Worm (Caenorhabditis elegans): ENCODE measurements around the gene F35E12.10.
A peak's percentile ranks its signal among the peaks of the same experiment; 100 is the strongest.

F35E12.10 gene

ce11 chrV:13763723-13764122, 15.2 kb upstream of the F35E12.10 start:
- TF ChIP-seq mep-1 (tag; optimal IDR thresholded peaks at IDR 0.05) (no peak), nhr-11 (tag; optimal IDR thresholded peaks at IDR 0.05) (peak; percentile 56)

DNA sequence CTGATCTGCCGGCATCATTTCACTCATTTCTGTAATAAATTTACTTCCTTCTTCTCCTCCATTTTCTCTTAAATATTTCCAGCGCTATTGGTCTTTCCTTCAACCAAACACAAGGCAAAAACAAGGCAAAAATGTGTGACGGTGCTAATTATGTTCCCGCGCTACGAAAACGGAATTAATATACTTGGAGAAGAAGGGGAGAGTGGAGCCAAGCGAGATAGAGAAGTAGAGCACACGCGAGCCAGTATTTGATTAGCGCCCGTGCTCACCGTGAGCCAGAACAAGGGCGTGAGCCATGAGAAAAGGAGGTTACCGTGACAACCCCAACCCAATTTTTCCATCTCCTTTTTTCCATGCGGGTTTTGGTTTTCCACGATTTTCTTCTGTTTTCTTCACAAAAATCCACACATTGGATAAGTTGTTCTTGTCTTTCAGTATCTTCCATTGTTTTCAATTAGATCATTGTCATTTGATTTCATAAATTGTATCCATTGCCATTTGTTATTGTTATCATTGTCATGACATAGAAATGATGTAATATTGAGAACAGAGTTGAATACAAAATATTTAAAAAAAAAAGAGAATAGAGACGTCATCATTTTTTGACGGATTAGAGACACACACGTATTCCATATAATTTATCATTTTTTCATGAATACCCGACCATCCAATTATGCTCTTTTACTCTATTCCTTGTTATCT, 14.0 kb upstream of the F35E12.10 start, which contains the start of gene F20G2.6:
F20G2.6 (plus strand) TSS at position 652 of the 702 bp plus-strand sequence.
- TF ChIP-seq arid-1 (GFP tag; conservative IDR thresholded peaks at IDR 0.05) = no peak
- TF ChIP-seq daf-12 (tag; optimal IDR thresholded peaks at IDR 0.05) = no peak
- TF ChIP-seq ces-1 (GFP tag; optimal IDR thresholded peaks at IDR 0.05) = no peak
- no peak for TF ChIP-seq unc-130 (GFP tag; optimal IDR thresholded peaks at IDR 0.05)
- no peak for TF ChIP-seq nhr-237 (tag; optimal IDR thresholded peaks at IDR 0.05)
- TF ChIP-seq nhr-77 (tag; optimal IDR thresholded peaks at IDR 0.05) = no peak
- no peak for TF ChIP-seq lim-7 (GFP tag; IDR thresholded peaks at IDR 0.05)
- TF ChIP-seq saeg-2 (GFP tag; IDR thresholded peaks at IDR 0.05) = no peak
- TF ChIP-seq R02D3.7 (tag; optimal IDR thresholded peaks at IDR 0.05) = no peak
- no peak for TF ChIP-seq egl-43 (GFP tag; IDR thresholded peaks at IDR 0.05)
- no peak for TF ChIP-seq F49E8.2 (tag; optimal IDR thresholded peaks at IDR 0.05; ENCODE audit: borderline replicate concordance)
- TF ChIP-seq mxl-2 (GFP tag; conservative IDR thresholded peaks at IDR 0.05) = no peak
- TF ChIP-seq nhr-76 (tag; optimal IDR thresholded peaks at IDR 0.05) = no peak
- no peak for TF ChIP-seq F37D6.2 (tag; optimal IDR thresholded peaks at IDR 0.05)
- TF ChIP-seq nhr-11 (tag; optimal IDR thresholded peaks at IDR 0.05) = no peak
- TF ChIP-seq snpc-1.2 (GFP tag; IDR thresholded peaks at IDR 0.05) = no peak
- no peak for TF ChIP-seq ceh-44 (GFP tag; IDR thresholded peaks at IDR 0.05)
- no peak for TF ChIP-seq Y48G9A.11 (GFP tag; IDR thresholded peaks at IDR 0.05)
- TF ChIP-seq skn-1 (tag; optimal IDR thresholded peaks at IDR 0.05) = no peak
- no peak for TF ChIP-seq pqm-1 (tag; optimal IDR thresholded peaks at IDR 0.05)

DNA sequence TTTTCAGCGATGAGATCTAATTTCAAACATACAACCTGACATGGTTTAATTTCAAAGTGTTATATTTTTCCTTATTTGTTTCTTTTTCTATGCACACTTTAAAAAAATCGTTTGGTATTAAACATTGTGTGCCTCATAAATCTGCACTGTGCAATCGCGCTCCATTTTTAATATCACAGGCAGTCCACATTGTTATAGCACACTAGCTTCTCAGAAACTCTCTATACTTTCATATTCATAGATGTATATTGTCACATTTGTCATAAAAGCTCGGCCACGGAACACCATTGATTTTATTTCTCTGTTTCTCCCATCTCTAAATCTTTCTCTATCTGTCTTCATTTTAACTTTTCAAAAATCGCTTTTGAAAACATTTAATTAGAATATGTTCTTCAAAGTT, 8.8 kb upstream of the F35E12.10 start:
- 0 out of 2 replicates have a peak, but pooled peaks have one; percentile 27 for TF ChIP-seq hmg-1.1 (GFP tag; IDR thresholded peaks at IDR 0.05)
- no peak for TF ChIP-seq ztf-11 (tag; optimal IDR thresholded peaks at IDR 0.05)
- TF ChIP-seq mxl-3 (GFP tag; optimal IDR thresholded peaks at IDR 0.05) = no peak
- peak in 1 of 2 experiments; percentile 69 for TF ChIP-seq lsy-2 (tag; optimal IDR thresholded peaks at IDR 0.05)
- peak; percentile 64 for TF ChIP-seq dve-1 (tag; optimal IDR thresholded peaks at IDR 0.05; ENCODE audit: insufficient read depth)
- TF ChIP-seq dpl-1 (GFP tag; optimal IDR thresholded peaks at IDR 0.05) = peak; percentile 7
- TF ChIP-seq nhr-237 (tag; optimal IDR thresholded peaks at IDR 0.05) = no peak
- peak; percentile 18 for TF ChIP-seq mep-1 (tag; optimal IDR thresholded peaks at IDR 0.05)
- TF ChIP-seq hlh-30 (tag; optimal IDR thresholded peaks at IDR 0.05; ENCODE audit: insufficient read depth) = peak; percentile 35
- peak; percentile 8 for TF ChIP-seq fkh-10 (GFP tag; optimal IDR thresholded peaks at IDR 0.05)
- no peak for TF ChIP-seq pqm-1 (tag; optimal IDR thresholded peaks at IDR 0.05)
- peak; percentile 67 for TF ChIP-seq mes-2 (tag; optimal IDR thresholded peaks at IDR 0.05; ENCODE audit: poor library complexity, severe bottlenecking)
- TF ChIP-seq Y75B8A.6 (GFP tag; IDR thresholded peaks at IDR 0.05) = no peak
- no peak for TF ChIP-seq egl-43 (GFP tag; IDR thresholded peaks at IDR 0.05)
- peak; percentile 46 for TF ChIP-seq rbr-2 (tag; optimal IDR thresholded peaks at IDR 0.05)
- TF ChIP-seq dmd-6 (GFP tag; IDR thresholded peaks at IDR 0.05) = 0 out of 2 replicates have a peak, but pooled peaks have one; percentile 7
- peak; percentile 62 for TF ChIP-seq nhr-6 (tag; optimal IDR thresholded peaks at IDR 0.05)
- no peak for TF ChIP-seq lim-7 (GFP tag; IDR thresholded peaks at IDR 0.05)

All from whole organism, L4 larva.